Worm (Caenorhabditis elegans): Measurements from ENCODE around the gene hrg-3.

- no peak for TF ChIP-seq egl-27 (tag; optimal IDR thresholded peaks at IDR 0.05)
- no peak for TF ChIP-seq aha-1 (tag; optimal IDR thresholded peaks at IDR 0.05)
Observed at ce11 chrV:9752918-9753317, 3.4 kb upstream of the hrg-3 start, which contains the start of gene F58E6.6.

Measured in whole organism, L1 larva.